Worm (Caenorhabditis elegans) whole organism, L1 larva: ENCODE measurements around the gene T12A7.6.
A peak's percentile ranks its signal among the peaks of the same experiment; 100 is the strongest.

Experiments used
- aha-1 ChIP-seq: fragments of 150-350 bp; optimal IDR thresholded peaks from 2 replicates; lab custom pipeline; 2014; ENCODE audit warnings: missing biosample characterization, missing genetic modification characterization
- alr-1 ChIP-seq: fragments of 200-800 bp; sonication (Bioruptor generic); optimal IDR thresholded peaks from 2 replicates; lab custom pipeline; 2018; ENCODE audit warnings: borderline replicate concordance, mild to moderate bottlenecking, missing genetic modification characterization, missing compliant biosample characterization
- aly-2 ChIP-seq: fragments of 150-350 bp; optimal IDR thresholded peaks from 2 replicates; lab custom pipeline; 2014; ENCODE audit warnings: missing biosample characterization, missing genetic modification characterization
- blmp-1 ChIP-seq: fragments of 150-350 bp; optimal IDR thresholded peaks from 2 replicates; lab custom pipeline; 2014; ENCODE audit warnings: missing biosample characterization, missing genetic modification characterization
- ceh-8 ChIP-seq: fragments of 200-800 bp; sonication (Bioruptor generic); optimal IDR thresholded peaks from 2 replicates; lab custom pipeline; 2018; ENCODE audit warnings: mild to moderate bottlenecking, missing genetic modification characterization, moderate library complexity, missing compliant biosample characterization
- ceh-88 ChIP-seq: fragments of 200-800 bp; sonication (Bioruptor generic); IDR thresholded peaks from 2 replicates; pipeline ENCODE4 v1.3.6; 2022; ENCODE audit warnings: missing genetic modification characterization, missing compliant biosample characterization
- ceh-90 ChIP-seq: sonication (generic microtip); optimal IDR thresholded peaks from 2 replicates; lab custom pipeline; 2016; ENCODE audit warnings: missing genetic modification characterization, missing compliant biosample characterization
- ces-1 ChIP-seq: fragments of 150-350 bp; optimal IDR thresholded peaks from 2 replicates; lab custom pipeline; 2014; ENCODE audit warnings: missing biosample characterization, missing genetic modification reagents, missing genetic modification characterization
- dpl-1 ChIP-seq, 3 experiments: fragments of 150-350 bp in 2 of 3; sonication (generic microtip) in 1 of 3; optimal IDR thresholded peaks; 2 replicates each; lab custom pipeline; 2014 to 2017; ENCODE audit warnings: missing biosample characterization in 3 of 3, missing genetic modification characterization in 3 of 3, missing genetic modification reagents in 3 of 3
- efl-1 ChIP-seq, 4 experiments: fragments of 150-350 bp; optimal IDR thresholded peaks in 3 of 4; peaks in 1 of 4; 1 replicate in 1 of 4; 2 replicates in 3 of 4; lab custom pipeline; 2014; ENCODE audit warnings: missing biosample characterization in 2 of 4, missing genetic modification characterization in 2 of 4, missing genetic modification reagents in 2 of 4
- egl-13 ChIP-seq: sonication (generic microtip); optimal IDR thresholded peaks from 2 replicates; lab custom pipeline; 2016; ENCODE audit warnings: missing genotype, missing genetic modification reagents, missing genetic modification characterization, missing compliant biosample characterization
- egl-27 ChIP-seq, 2 experiments: fragments of 150-350 bp in 1 of 2; sonication (generic microtip); optimal IDR thresholded peaks; 3 replicates each; lab custom pipeline; 2017 to 2018; ENCODE audit warnings: missing biosample characterization in 2 of 2, missing genetic modification characterization in 2 of 2, missing genetic modification reagents in 2 of 2
- elt-3 ChIP-seq, 6 experiments: fragments of 150-350 bp in 1 of 6; sonication (generic microtip); optimal IDR thresholded peaks; 2 replicates each; lab custom pipeline; 2017 to 2018; ENCODE audit warnings: missing biosample characterization in 6 of 6, missing genetic modification characterization in 6 of 6, inconsistent platforms in 1 of 6
- ets-5 ChIP-seq: fragments of 200-800 bp; sonication (Bioruptor generic); IDR thresholded peaks from 2 replicates; pipeline ENCODE4 v1.3.6; 2022; ENCODE audit warnings: missing genetic modification characterization, missing compliant biosample characterization
- fkh-10 ChIP-seq: sonication (generic microtip); optimal IDR thresholded peaks from 2 replicates; lab custom pipeline; 2017; ENCODE audit warnings: missing biosample characterization, missing genetic modification reagents, missing genetic modification characterization
- fkh-4 ChIP-seq: sonication (generic microtip); optimal IDR thresholded peaks from 2 replicates; lab custom pipeline; 2016; ENCODE audit warnings: missing compliant biosample characterization, missing genetic modification characterization, borderline replicate concordance
- hpl-2 ChIP-seq: fragments of 150-350 bp; optimal IDR thresholded peaks from 2 replicates; lab custom pipeline; 2014; ENCODE audit warnings: missing biosample characterization, missing genetic modification reagents, missing genetic modification characterization
- irx-1 ChIP-seq: sonication (generic microtip); optimal IDR thresholded peaks from 2 replicates; lab custom pipeline; 2016; ENCODE audit warnings: missing genetic modification characterization, missing compliant biosample characterization
- jun-1 ChIP-seq: fragments of 150-350 bp; optimal IDR thresholded peaks from 2 replicates; lab custom pipeline; 2014; ENCODE audit warnings: missing biosample characterization, missing genetic modification reagents, missing genetic modification characterization
- lin-13 ChIP-seq: fragments of 150-350 bp; optimal IDR thresholded peaks from 2 replicates; lab custom pipeline; 2014; ENCODE audit warnings: missing biosample characterization, missing genetic modification reagents, missing genetic modification characterization
- lin-14 ChIP-seq: fragments of 200-800 bp; sonication (Bioruptor generic); optimal IDR thresholded peaks from 2 replicates; lab custom pipeline; 2018; ENCODE audit warnings: mild to moderate bottlenecking, missing genetic modification characterization, moderate library complexity, missing compliant biosample characterization
- lin-39 ChIP-seq: fragments of 150-350 bp; optimal IDR thresholded peaks from 2 replicates; lab custom pipeline; 2014; ENCODE audit warnings: missing biosample characterization, missing genetic modification reagents, missing genetic modification characterization
- lir-3 ChIP-seq: sonication (generic microtip); optimal IDR thresholded peaks from 2 replicates; lab custom pipeline; 2016; ENCODE audit warnings: mild to moderate bottlenecking, missing genetic modification characterization, moderate library complexity, missing compliant biosample characterization; ENCODE audit not compliant: poor library complexity
- lsy-2 ChIP-seq, 2 experiments: fragments of 150-350 bp; optimal IDR thresholded peaks; 2 replicates each; lab custom pipeline; 2014; ENCODE audit warnings: missing biosample characterization in 2 of 2, missing genetic modification characterization in 2 of 2
- mdl-1 ChIP-seq, 2 experiments: fragments of 150-350 bp; optimal IDR thresholded peaks; 2 replicates each; lab custom pipeline; 2014 to 2017; ENCODE audit warnings: missing biosample characterization in 2 of 2, missing genetic modification characterization in 2 of 2, inconsistent platforms in 1 of 2
- mef-2 ChIP-seq: fragments of 150-350 bp; optimal IDR thresholded peaks from 2 replicates; lab custom pipeline; 2014; ENCODE audit warnings: missing biosample characterization, missing genetic modification characterization
- mep-1 ChIP-seq: fragments of 150-350 bp; optimal IDR thresholded peaks from 2 replicates; lab custom pipeline; 2014; ENCODE audit warnings: missing biosample characterization, missing genetic modification characterization
- nhr-11 ChIP-seq: fragments of 150-350 bp; optimal IDR thresholded peaks from 2 replicates; lab custom pipeline; 2014; ENCODE audit warnings: missing biosample characterization, missing genetic modification characterization
- nhr-20 ChIP-seq: sonication (generic microtip); optimal IDR thresholded peaks from 2 replicates; lab custom pipeline; 2016; ENCODE audit warnings: mild to moderate bottlenecking, missing genetic modification characterization, missing compliant biosample characterization
- nhr-237 ChIP-seq: fragments of 150-350 bp; optimal IDR thresholded peaks from 2 replicates; lab custom pipeline; 2014; ENCODE audit warnings: missing biosample characterization, missing genetic modification characterization
- nhr-47 ChIP-seq: sonication (generic microtip); optimal IDR thresholded peaks from 2 replicates; lab custom pipeline; 2016; ENCODE audit warnings: mild to moderate bottlenecking, missing genetic modification characterization, moderate library complexity, missing compliant biosample characterization
- nhr-71 ChIP-seq: sonication (generic microtip); optimal IDR thresholded peaks from 2 replicates; lab custom pipeline; 2016; ENCODE audit warnings: mild to moderate bottlenecking, missing genetic modification characterization, moderate library complexity, missing compliant biosample characterization
- nhr-76 ChIP-seq: sonication (generic microtip); optimal IDR thresholded peaks from 2 replicates; lab custom pipeline; 2017; ENCODE audit warnings: missing biosample characterization, missing genetic modification characterization
- nhr-85 ChIP-seq: sonication (generic microtip); peaks from one replicate; lab custom pipeline; 2016; ENCODE audit warnings: missing genetic modification characterization, inconsistent platforms, missing compliant biosample characterization
- nhr-90 ChIP-seq: sonication (generic microtip); optimal IDR thresholded peaks from 2 replicates; lab custom pipeline; 2016; ENCODE audit warnings: mild to moderate bottlenecking, missing genetic modification characterization, missing compliant biosample characterization; ENCODE audit not compliant: poor library complexity
- pag-3 ChIP-seq: sonication (generic microtip); optimal IDR thresholded peaks from 2 replicates; lab custom pipeline; 2017; ENCODE audit warnings: missing genetic modification characterization, mild to moderate bottlenecking, missing compliant biosample characterization, antibody characterized with exemption, borderline replicate concordance; ENCODE audit not compliant: insufficient read depth
- pax-3 ChIP-seq: fragments of 200-800 bp; sonication (Bioruptor generic); optimal IDR thresholded peaks from 2 replicates; lab custom pipeline; 2018; ENCODE audit warnings: mild to moderate bottlenecking, missing genetic modification characterization, moderate library complexity, missing compliant biosample characterization
- rnt-1 ChIP-seq: sonication (generic microtip); optimal IDR thresholded peaks from 2 replicates; lab custom pipeline; 2016; ENCODE audit warnings: mild to moderate bottlenecking, missing genetic modification characterization, moderate library complexity, missing compliant biosample characterization
- snpc-4 ChIP-seq: fragments of 150-350 bp; optimal IDR thresholded peaks from 2 replicates; lab custom pipeline; 2014; ENCODE audit warnings: missing biosample characterization, missing genetic modification characterization
- sox-4 ChIP-seq: sonication (generic microtip); optimal IDR thresholded peaks from 2 replicates; lab custom pipeline; 2016; ENCODE audit warnings: missing genetic modification characterization, missing compliant biosample characterization
- sptf-1 ChIP-seq: fragments of 150-350 bp; optimal IDR thresholded peaks from 2 replicates; lab custom pipeline; 2014; ENCODE audit warnings: missing biosample characterization, missing genetic modification characterization
- unc-130 ChIP-seq: fragments of 150-350 bp; optimal IDR thresholded peaks from 2 replicates; lab custom pipeline; 2017; ENCODE audit warnings: missing biosample characterization, missing genetic modification characterization, inconsistent platforms
- unc-30 ChIP-seq: sonication (generic microtip); optimal IDR thresholded peaks from 2 replicates; lab custom pipeline; 2017; ENCODE audit warnings: missing biosample characterization, missing genetic modification characterization
- unc-62 ChIP-seq: fragments of 150-350 bp; optimal IDR thresholded peaks from 2 replicates; lab custom pipeline; 2014; ENCODE audit warnings: missing biosample characterization, missing genetic modification reagents, missing genetic modification characterization
- unc-86 ChIP-seq: sonication (generic microtip); optimal IDR thresholded peaks from 2 replicates; lab custom pipeline; 2016; ENCODE audit warnings: missing genetic modification characterization, missing compliant biosample characterization
- unc-98 ChIP-seq: fragments of 200-800 bp; sonication (Bioruptor generic); IDR thresholded peaks from 2 replicates; pipeline ENCODE4 v1.3.6; 2022; ENCODE audit warnings: missing genetic modification characterization, missing compliant biosample characterization
- vab-15 ChIP-seq: sonication (generic microtip); optimal IDR thresholded peaks from 2 replicates; lab custom pipeline; 2017; ENCODE audit warnings: missing genotype, mild to moderate bottlenecking, missing genetic modification characterization, missing compliant biosample characterization
- xbp-1 ChIP-seq: sonication (generic microtip); optimal IDR thresholded peaks from 2 replicates; lab custom pipeline; 2016; ENCODE audit warnings: missing genetic modification characterization, missing compliant biosample characterization
- zag-1 ChIP-seq: fragments of 150-350 bp; optimal IDR thresholded peaks from 2 replicates; lab custom pipeline; 2014; ENCODE audit warnings: missing biosample characterization, missing genetic modification characterization
- zip-4 ChIP-seq: fragments of 200-800 bp; sonication (Bioruptor generic); optimal IDR thresholded peaks from 2 replicates; lab custom pipeline; 2018; ENCODE audit warnings: mild to moderate bottlenecking, missing genetic modification characterization, moderate library complexity, missing compliant biosample characterization
- ztf-4 ChIP-seq: fragments of 150-350 bp; optimal IDR thresholded peaks from 2 replicates; lab custom pipeline; 2014; ENCODE audit warnings: missing biosample characterization, missing genetic modification characterization

Gene T12A7.6

ce11 chrIV:11748852-11749251 is at the start of gene T12A7.6:
T12A7.6 (plus strand) TSS chrIV:11749220.
- no peak for TF ChIP-seq lir-3
- peak; percentile 22 for TF ChIP-seq nhr-11
- TF ChIP-seq pag-3 (tag; lab: Kevin White, UChicago), result no peak
- no peak for TF ChIP-seq nhr-90 (tag; lab: Kevin White, UChicago)
- no peak for TF ChIP-seq snpc-4
- TF ChIP-seq pax-3, result no peak
- TF ChIP-seq unc-30, result no peak
- TF ChIP-seq sox-4 (tag; lab: Kevin White, UChicago), result no peak
- TF ChIP-seq ets-5 (GFP tag; lab: Robert Waterston, UW), result no peak
- TF ChIP-seq mdl-1 (tag; optimal IDR thresholded peaks at IDR 0.05; lab: Kevin White, UChicago), result peak in 1 of 2 experiments; percentile 27
- TF ChIP-seq fkh-4, result no peak
- no peak for TF ChIP-seq aly-2 (tag; lab: Kevin White, UChicago)
- TF ChIP-seq ces-1 (GFP tag; lab: Kevin White, UChicago), result no peak
- TF ChIP-seq lsy-2 (tag; optimal IDR thresholded peaks at IDR 0.05; lab: Kevin White, UChicago), result peak in 1 of 2 experiments; percentile 56
- no peak for TF ChIP-seq unc-86 (tag; lab: Kevin White, UChicago)
- TF ChIP-seq unc-62 (GFP tag; lab: Kevin White, UChicago), result no peak
- peak; percentile 49 for TF ChIP-seq nhr-20 (tag; lab: Kevin White, UChicago)
- TF ChIP-seq blmp-1 (tag; lab: Kevin White, UChicago), result no peak
- no peak for TF ChIP-seq zag-1 (tag; lab: Kevin White, UChicago)
- TF ChIP-seq fkh-10 (GFP tag; lab: Kevin White, UChicago), result no peak
- no peak for TF ChIP-seq aha-1 (tag; lab: Kevin White, UChicago)
- no peak for TF ChIP-seq ceh-90 (tag; lab: Kevin White, UChicago)
- no peak for TF ChIP-seq jun-1
- no peak for TF ChIP-seq alr-1
- TF ChIP-seq lin-13 (GFP tag; lab: Kevin White, UChicago), result no peak
- no peak for TF ChIP-seq nhr-237 (tag; lab: Kevin White, UChicago)
- TF ChIP-seq dpl-1 (GFP tag; optimal IDR thresholded peaks at IDR 0.05; lab: Kevin White, UChicago), result no peak
- no peak for TF ChIP-seq mef-2 (tag; lab: Kevin White, UChicago)
- no peak for TF ChIP-seq egl-13 (tag; lab: Kevin White, UChicago)
- TF ChIP-seq vab-15 (tag; lab: Kevin White, UChicago), result no peak
- no peak for TF ChIP-seq ceh-8 (GFP tag; lab: Kevin White, UChicago)
- no peak for TF ChIP-seq lin-39 (tag; lab: Kevin White, UChicago)
- peak; percentile 0 to 10 for TF ChIP-seq efl-1 (optimal IDR thresholded peaks at IDR 0.05; lab: Kevin White, UChicago)
- no peak for TF ChIP-seq efl-1 (GFP tag; optimal IDR thresholded peaks at IDR 0.05 in 1 of 2; lab: Kevin White, UChicago)
- no peak for TF ChIP-seq nhr-76 (tag; lab: Kevin White, UChicago)
- no peak for TF ChIP-seq irx-1 (tag; lab: Kevin White, UChicago)
- peak; percentile 26 for TF ChIP-seq unc-130 (tag; lab: Kevin White, UChicago)
- TF ChIP-seq ztf-4 (tag; lab: Kevin White, UChicago), result no peak
- no peak for TF ChIP-seq nhr-85
- no peak for TF ChIP-seq zip-4
- TF ChIP-seq xbp-1 (tag; lab: Kevin White, UChicago), result no peak
- no peak for TF ChIP-seq hpl-2 (GFP tag; lab: Kevin White, UChicago)
- no peak for TF ChIP-seq nhr-47 (tag; lab: Kevin White, UChicago)
- TF ChIP-seq ceh-88 (GFP tag; lab: Robert Waterston, UW), result no peak
- peak; percentile 55 for TF ChIP-seq nhr-71 (tag; lab: Kevin White, UChicago)
- TF ChIP-seq rnt-1, result peak; percentile 58
- TF ChIP-seq lin-14 (GFP tag; lab: Kevin White, UChicago), result peak; percentile 72
- TF ChIP-seq mep-1, result no peak
- TF ChIP-seq egl-27 (tag; optimal IDR thresholded peaks at IDR 0.05; lab: Kevin White, UChicago), result no peak
- TF ChIP-seq sptf-1, result no peak
- TF ChIP-seq elt-3 (tag; optimal IDR thresholded peaks at IDR 0.05; lab: Kevin White, UChicago), result no peak
- TF ChIP-seq unc-98 (GFP tag; lab: Robert Waterston, UW), result 0 out of 2 replicates have a peak, but pooled peaks have one; percentile 12
